Worm (Caenorhabditis elegans): ENCODE data around the gene sna-3.

DNA sequence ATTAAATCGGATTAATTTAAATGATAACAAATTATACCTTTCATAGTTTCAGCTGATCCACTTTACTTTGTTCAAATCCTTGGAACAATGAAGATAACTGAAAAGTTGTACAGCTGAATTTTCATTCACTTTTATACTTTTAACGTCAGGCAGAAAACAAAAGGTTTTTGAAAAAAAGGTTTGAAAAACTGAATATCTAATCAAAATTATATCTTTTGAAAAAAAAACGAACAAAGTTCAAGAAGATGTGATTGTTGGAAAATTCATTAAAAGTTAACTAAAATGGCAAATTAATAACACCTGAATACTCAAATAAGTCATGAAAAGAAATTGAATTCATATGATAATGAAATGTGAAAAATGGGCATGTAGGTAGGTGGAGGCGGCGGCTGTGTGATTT is 30.6 kb upstream of the sna-3 start, which contains the start of gene T12A2.21:
- TF ChIP-seq vab-7 (GFP tag; IDR thresholded peaks at IDR 0.05): no peak
- no peak for TF ChIP-seq nhr-6 (tag; optimal IDR thresholded peaks at IDR 0.05)
- TF ChIP-seq ztf-11 (tag; optimal IDR thresholded peaks at IDR 0.05): no peak
- TF ChIP-seq skn-1 (tag; optimal IDR thresholded peaks at IDR 0.05): no peak
- no peak for TF ChIP-seq unc-39 (tag; optimal IDR thresholded peaks at IDR 0.05)
- TF ChIP-seq ama-1 (optimal IDR thresholded peaks at IDR 0.05): no peak
- no peak for TF ChIP-seq gei-8 (GFP tag; optimal IDR thresholded peaks at IDR 0.05)
- TF ChIP-seq unc-62 (GFP tag; optimal IDR thresholded peaks at IDR 0.05 in 1 of 2): no peak
- TF ChIP-seq unc-62 (tag; optimal IDR thresholded peaks at IDR 0.05): no peak
- TF ChIP-seq egl-27 (tag; optimal IDR thresholded peaks at IDR 0.05): no peak
- TF ChIP-seq madf-5 (GFP tag; IDR thresholded peaks at IDR 0.05): no peak
- no peak for TF ChIP-seq cey-2 (tag; optimal IDR thresholded peaks at IDR 0.05; ENCODE audit: borderline replicate concordance, insufficient read depth)
- no peak for TF ChIP-seq zag-1 (tag; optimal IDR thresholded peaks at IDR 0.05)
- TF ChIP-seq snpc-4 (tag; optimal IDR thresholded peaks at IDR 0.05): no peak

Data from whole organism, L4 larva.